Fruit fly (Drosophila melanogaster): Measurements from ENCODE around the gene Srx.
A peak's percentile ranks its signal among the peaks of the same experiment; 100 is the strongest.

Srx gene

DNA sequence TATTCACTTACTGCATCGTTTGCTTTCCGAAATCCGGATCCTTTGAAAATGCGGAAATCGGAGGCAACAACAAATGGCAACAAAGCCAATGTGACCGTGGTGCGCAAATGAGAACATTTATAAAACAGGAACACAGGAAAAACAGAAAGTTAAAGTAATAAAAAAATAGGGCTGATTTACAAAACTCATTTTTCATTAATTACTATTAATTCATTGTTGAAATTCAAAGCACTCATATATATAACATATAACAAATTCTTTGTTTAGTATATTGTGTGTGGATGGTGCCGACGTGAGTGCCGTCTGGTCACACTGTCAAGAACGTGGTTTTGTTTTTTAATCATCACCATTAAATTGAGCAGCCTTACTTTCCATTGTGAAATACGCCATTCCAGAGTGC, 3.9 kb downstream of the Srx start, which contains the start of the genes Arp8 and CG6769 (continued):
- TF ChIP-seq CG42726 (GFP tag; IDR thresholded peaks at IDR 0.05; ENCODE audit: partially characterized antibody) (no peak), CG1529 (GFP tag; optimal IDR thresholded peaks at IDR 0.05) (no peak), CG11560 (tag; IDR thresholded peaks at IDR 0.05) (no peak), C15 (GFP tag; IDR thresholded peaks at IDR 0.05) (no peak), Nf-YB (GFP tag; optimal IDR thresholded peaks at IDR 0.05) (no peak), onecut (GFP tag; IDR thresholded peaks at IDR 0.05) (no peak), emc (GFP tag; optimal IDR thresholded peaks at IDR 0.05) (no peak), CG18262 (tag; optimal IDR thresholded peaks at IDR 0.05) (peak; percentile 21), Dek (tag; optimal IDR thresholded peaks at IDR 0.05) (no peak), dpn (GFP tag; optimal IDR thresholded peaks at IDR 0.05) (peak in 1 of 2 experiments; percentile 16), CG7745 (tag; optimal IDR thresholded peaks at IDR 0.05) (no peak), gsb (GFP tag; IDR thresholded peaks at IDR 0.05) (no peak), CG14014 (GFP tag; IDR thresholded peaks at IDR 0.05) (no peak), Drgx (GFP tag; IDR thresholded peaks at IDR 0.05) (no peak), CG17328 (GFP tag; IDR thresholded peaks at IDR 0.05) (no peak), hbn (GFP tag; IDR thresholded peaks at IDR 0.05; ENCODE audit: partially characterized antibody) (no peak), Awh (GFP tag; IDR thresholded peaks at IDR 0.05) (no peak), CG9727 (GFP tag; optimal IDR thresholded peaks at IDR 0.05) (peak; percentile 19), da (GFP tag; optimal IDR thresholded peaks at IDR 0.05) (no peak), CG17186 (GFP tag; optimal IDR thresholded peaks at IDR 0.05) (peak; percentile 46), insv (GFP tag; optimal IDR thresholded peaks at IDR 0.05) (no peak), grau (tag; optimal IDR thresholded peaks at IDR 0.05) (peak; percentile 57), tup (GFP tag; optimal IDR thresholded peaks at IDR 0.05) (no peak), en (GFP tag; optimal IDR thresholded peaks at IDR 0.05) (no peak), CG13775 (GFP tag; optimal IDR thresholded peaks at IDR 0.05) (peak; percentile 36), nom (GFP tag; optimal IDR thresholded peaks at IDR 0.05) (peak; percentile 2), CG12155 (GFP tag; optimal IDR thresholded peaks at IDR 0.05) (no peak), nmo (GFP tag; optimal IDR thresholded peaks at IDR 0.05) (peak; percentile 12), btn (GFP tag; optimal IDR thresholded peaks at IDR 0.05) (no peak), Dbx (GFP tag; IDR thresholded peaks at IDR 0.05) (no peak), CG13296 (GFP tag; optimal IDR thresholded peaks at IDR 0.05) (peak; percentile 8), Myb (GFP tag; optimal IDR thresholded peaks at IDR 0.05) (no peak), kay (GFP tag; optimal IDR thresholded peaks at IDR 0.05) (no peak), Stat92E (GFP tag; optimal IDR thresholded peaks at IDR 0.05) (no peak), croc (GFP tag; conservative IDR thresholded peaks at IDR 0.05) (no peak), CG6254 (GFP tag; optimal IDR thresholded peaks at IDR 0.05) (no peak), PHDP (tag; optimal IDR thresholded peaks at IDR 0.05) (peak; percentile 2), slp2 (GFP tag; optimal IDR thresholded peaks at IDR 0.05) (no peak), Scr (GFP tag; IDR thresholded peaks at IDR 0.05; ENCODE audit: partially characterized antibody) (no peak), CG1792 (GFP tag; optimal IDR thresholded peaks at IDR 0.05) (no peak), B-H2 (GFP tag; optimal IDR thresholded peaks at IDR 0.05) (peak; percentile 1), CG1024 (GFP tag; IDR thresholded peaks at IDR 0.05) (no peak), CG15011 (GFP tag; optimal IDR thresholded peaks at IDR 0.05) (no peak), tll (GFP tag; optimal IDR thresholded peaks at IDR 0.05) (no peak), CG12744 (GFP tag; optimal IDR thresholded peaks at IDR 0.05) (no peak), sisA (GFP tag; IDR thresholded peaks at IDR 0.05) (no peak), CG16815 (GFP tag; optimal IDR thresholded peaks at IDR 0.05) (no peak), ap (GFP tag; IDR thresholded peaks at IDR 0.05) (no peak), cato (GFP tag; optimal IDR thresholded peaks at IDR 0.05; ENCODE audit: borderline replicate concordance) (peak; percentile 16), zen (tag; optimal IDR thresholded peaks at IDR 0.05) (peak; percentile 4), Ssrp (tag; optimal IDR thresholded peaks at IDR 0.05) (no peak)
